Worm (Caenorhabditis elegans): ENCODE measurements around the gene mob-2.

Gene mob-2

ce11 chrX:13169975-13170374 lies at the start of gene mob-2:
Gene mob-2, minus strand, starts transcription at chrX:13170075.
- TF ChIP-seq lin-32 (GFP tag; optimal IDR thresholded peaks at IDR 0.05) (no peak), sem-2 (GFP tag; optimal IDR thresholded peaks at IDR 0.05) (no peak), elt-3 (tag; optimal IDR thresholded peaks at IDR 0.05) (no peak), hlh-1 (tag; optimal IDR thresholded peaks at IDR 0.05) (no peak), mep-1 (tag; optimal IDR thresholded peaks at IDR 0.05) (no peak), nhr-12 (tag; optimal IDR thresholded peaks at IDR 0.05) (no peak), nhr-2 (tag; optimal IDR thresholded peaks at IDR 0.05) (no peak)

- TF ChIP-seq unc-62 (GFP tag; optimal IDR thresholded peaks at IDR 0.05) (no peak), nhr-237 (tag; optimal IDR thresholded peaks at IDR 0.05) (no peak), ceh-83 (GFP tag; optimal IDR thresholded peaks at IDR 0.05) (no peak), hlh-1 (tag; optimal IDR thresholded peaks at IDR 0.05) (no peak), lin-13 (tag; optimal IDR thresholded peaks at IDR 0.05) (no peak), nhr-12 (tag; optimal IDR thresholded peaks at IDR 0.05) (no peak), unc-120 (tag; optimal IDR thresholded peaks at IDR 0.05; ENCODE audit: poor library complexity, severe bottlenecking) (no peak), snpc-4 (tag; optimal IDR thresholded peaks at IDR 0.05) (no peak), zip-8 (tag; optimal IDR thresholded peaks at IDR 0.05) (no peak), flh-1 (GFP tag; optimal IDR thresholded peaks at IDR 0.05) (no peak), mls-2 (tag; optimal IDR thresholded peaks at IDR 0.05) (no peak), ham-2 (GFP tag; optimal IDR thresholded peaks at IDR 0.05) (no peak), ztf-11 (tag; optimal IDR thresholded peaks at IDR 0.05) (no peak), nhr-76 (tag; optimal IDR thresholded peaks at IDR 0.05) (no peak), pha-4 (tag; optimal IDR thresholded peaks at IDR 0.05) (no peak), ceh-43 (GFP tag; optimal IDR thresholded peaks at IDR 0.05) (no peak), unc-39 (tag; optimal IDR thresholded peaks at IDR 0.05) (no peak)
Measured at ce11 chrX:13217940-13218339, 48.1 kb upstream of the mob-2 start.

ce11 chrX:13216802-13217201 lies 46.9 kb upstream of the mob-2 start, which contains the start of gene R12H7.4:
Gene R12H7.4, plus strand, starts transcription at chrX:13217102.
- TF ChIP-seq mep-1 (tag; optimal IDR thresholded peaks at IDR 0.05) = no peak
- no peak for TF ChIP-seq sptf-1 (tag; optimal IDR thresholded peaks at IDR 0.05)
- no peak for TF ChIP-seq ceh-39 (tag; optimal IDR thresholded peaks at IDR 0.05)
- no peak for TF ChIP-seq M03D4.4 (tag; optimal IDR thresholded peaks at IDR 0.05)
- TF ChIP-seq ceh-43 (GFP tag; optimal IDR thresholded peaks at IDR 0.05) = no peak
- no peak for TF ChIP-seq pha-4 (tag; optimal IDR thresholded peaks at IDR 0.05)
- no peak for TF ChIP-seq unc-120 (tag; optimal IDR thresholded peaks at IDR 0.05; ENCODE audit: poor library complexity, severe bottlenecking)
- no peak for TF ChIP-seq ztf-11 (tag; optimal IDR thresholded peaks at IDR 0.05)
- TF ChIP-seq unc-39 (tag; optimal IDR thresholded peaks at IDR 0.05) = no peak
- TF ChIP-seq nhr-237 (tag; optimal IDR thresholded peaks at IDR 0.05) = no peak
- TF ChIP-seq blmp-1 (tag; optimal IDR thresholded peaks at IDR 0.05) = no peak
- no peak for TF ChIP-seq nhr-12 (tag; optimal IDR thresholded peaks at IDR 0.05)
- TF ChIP-seq snpc-4 (tag; optimal IDR thresholded peaks at IDR 0.05) = no peak
- TF ChIP-seq lin-13 (tag; optimal IDR thresholded peaks at IDR 0.05) = no peak
- TF ChIP-seq ham-2 (GFP tag; optimal IDR thresholded peaks at IDR 0.05) = no peak

ce11 chrX:13212528-13212927 lies 42.7 kb upstream of the mob-2 start:
- no peak for TF ChIP-seq nhr-28 (tag; optimal IDR thresholded peaks at IDR 0.05)
- TF ChIP-seq mab-5 (tag; optimal IDR thresholded peaks at IDR 0.05) = no peak
- TF ChIP-seq nhr-2 (tag; optimal IDR thresholded peaks at IDR 0.05) = no peak
- TF ChIP-seq ham-2 (GFP tag; optimal IDR thresholded peaks at IDR 0.05) = no peak
- TF ChIP-seq hlh-1 (tag; optimal IDR thresholded peaks at IDR 0.05) = no peak
- TF ChIP-seq ceh-43 (GFP tag; optimal IDR thresholded peaks at IDR 0.05) = no peak

- TF ChIP-seq ces-1 (GFP tag; optimal IDR thresholded peaks at IDR 0.05) (peak; percentile 40), unc-120 (tag; optimal IDR thresholded peaks at IDR 0.05; ENCODE audit: poor library complexity, severe bottlenecking) (peak; percentile 16), mab-5 (tag; optimal IDR thresholded peaks at IDR 0.05) (no peak)
Measured at ce11 chrX:13210478-13210877, 40.6 kb upstream of the mob-2 start.

- TF ChIP-seq ceh-43 (GFP tag; optimal IDR thresholded peaks at IDR 0.05) (no peak), sem-2 (GFP tag; optimal IDR thresholded peaks at IDR 0.05) (no peak), nhr-237 (tag; optimal IDR thresholded peaks at IDR 0.05) (no peak), drap-1 (GFP tag; optimal IDR thresholded peaks at IDR 0.05) (no peak), pha-4 (tag; optimal IDR thresholded peaks at IDR 0.05) (no peak), nhr-12 (tag; optimal IDR thresholded peaks at IDR 0.05) (no peak), nhr-76 (tag; optimal IDR thresholded peaks at IDR 0.05) (no peak), unc-120 (tag; optimal IDR thresholded peaks at IDR 0.05; ENCODE audit: poor library complexity, severe bottlenecking) (no peak), lin-32 (GFP tag; optimal IDR thresholded peaks at IDR 0.05) (no peak)
Measured at ce11 chrX:13209026-13209425, 39.2 kb upstream of the mob-2 start.

Measured in whole organism, mixed stage, embryonic.